Worm (Caenorhabditis elegans): ENCODE results near the gene ppfr-4.

DNA sequence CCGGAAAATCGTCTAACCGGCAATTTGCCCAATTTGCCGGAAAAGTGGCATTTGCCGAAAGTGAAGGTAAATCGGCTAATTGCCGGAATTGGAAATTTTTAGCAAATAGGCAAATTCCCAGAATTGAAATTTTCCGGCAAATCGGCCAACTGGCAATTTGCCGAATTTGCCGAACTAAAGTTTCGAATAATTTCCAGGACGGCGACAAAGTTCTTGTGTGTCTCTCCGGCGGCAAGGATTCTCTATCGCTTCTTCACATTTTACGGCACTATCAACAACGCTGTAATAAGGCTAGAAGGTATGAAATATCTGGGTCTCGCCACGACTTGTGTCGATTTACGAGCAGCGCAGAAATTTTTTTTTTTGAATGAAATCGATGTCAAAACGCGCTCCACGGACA, 3.5 kb upstream of the ppfr-4 start:
- TF ChIP-seq T22C8.4 (GFP tag; IDR thresholded peaks at IDR 0.05) (no peak), tab-1 (GFP tag; IDR thresholded peaks at IDR 0.05) (no peak), ztf-23 (GFP tag; IDR thresholded peaks at IDR 0.05) (no peak), ref-1 (GFP tag; conservative IDR thresholded peaks at IDR 0.05) (no peak), flt-1 (GFP tag; IDR thresholded peaks at IDR 0.05) (no peak)

Data from whole organism, midembryonic.